Worm (Caenorhabditis elegans) whole organism, L2 larva: ENCODE measurements around the gene nhr-19.
A peak's percentile ranks its signal among the peaks of the same experiment; 100 is the strongest.

Experiments used
- C34F6.9 ChIP-seq: fragments of 150-350 bp; optimal IDR thresholded peaks from 2 replicates; lab custom pipeline; 2014; ENCODE audit warnings: missing biosample characterization, missing genetic modification characterization
- F13H6.1 ChIP-seq: sonication (generic microtip); optimal IDR thresholded peaks from 2 replicates; lab custom pipeline; 2016; ENCODE audit warnings: missing genetic modification characterization, missing compliant biosample characterization
- R02D3.7 ChIP-seq: fragments of 150-350 bp; optimal IDR thresholded peaks from 2 replicates; lab custom pipeline; 2014; ENCODE audit warnings: missing biosample characterization, missing genetic modification characterization
- Y55F3AM.14 ChIP-seq: fragments of 200-800 bp; sonication (Bioruptor generic); optimal IDR thresholded peaks from 2 replicates; lab custom pipeline; 2018; ENCODE audit warnings: mild to moderate bottlenecking, missing genetic modification characterization, missing compliant biosample characterization
- blmp-1 ChIP-seq: sonication (generic microtip); optimal IDR thresholded peaks from 2 replicates; lab custom pipeline; 2017; ENCODE audit warnings: missing genetic modification characterization, mild to moderate bottlenecking, missing compliant biosample characterization, antibody characterized with exemption, moderate library complexity; ENCODE audit not compliant: insufficient read depth
- ceh-16 ChIP-seq: fragments of 150-350 bp; optimal IDR thresholded peaks from 2 replicates; lab custom pipeline; 2014; ENCODE audit warnings: missing biosample characterization, missing genetic modification characterization
- crh-2 ChIP-seq: sonication (generic microtip); optimal IDR thresholded peaks from 2 replicates; lab custom pipeline; 2017; ENCODE audit warnings: missing biosample characterization, missing genetic modification characterization
- dmd-4 ChIP-seq: sonication (generic microtip); optimal IDR thresholded peaks from 2 replicates; lab custom pipeline; 2017; ENCODE audit warnings: missing biosample characterization, missing genetic modification characterization
- egl-27 ChIP-seq: sonication (generic microtip); optimal IDR thresholded peaks from 3 replicates; lab custom pipeline; 2017; ENCODE audit warnings: missing biosample characterization, missing genetic modification reagents, missing genetic modification characterization
- fos-1 ChIP-seq: fragments of 150-350 bp; optimal IDR thresholded peaks from 2 replicates; lab custom pipeline; 2014; ENCODE audit warnings: missing biosample characterization, missing genetic modification characterization
- gmeb-1 ChIP-seq: fragments of 150-350 bp; optimal IDR thresholded peaks from 2 replicates; lab custom pipeline; 2014; ENCODE audit warnings: missing biosample characterization, missing genetic modification characterization
- lin-13 ChIP-seq: fragments of 150-350 bp; optimal IDR thresholded peaks from 2 replicates; lab custom pipeline; 2014; ENCODE audit warnings: missing biosample characterization, missing genetic modification reagents, missing genetic modification characterization
- lin-39 ChIP-seq: fragments of 150-350 bp; optimal IDR thresholded peaks from 2 replicates; lab custom pipeline; 2014; ENCODE audit warnings: missing biosample characterization, missing genetic modification reagents, missing genetic modification characterization
- lsy-2 ChIP-seq, 2 experiments: fragments of 150-350 bp in 1 of 2; sonication (generic microtip) in 1 of 2; optimal IDR thresholded peaks; 2 replicates each; lab custom pipeline; 2014 to 2017; ENCODE audit warnings: missing biosample characterization in 2 of 2, missing genetic modification characterization in 2 of 2
- mbf-1 ChIP-seq: sonication (generic microtip); optimal IDR thresholded peaks from 2 replicates; lab custom pipeline; 2017; ENCODE audit warnings: missing biosample characterization, missing genetic modification characterization
- nhr-12 ChIP-seq: fragments of 150-350 bp; optimal IDR thresholded peaks from 2 replicates; lab custom pipeline; 2014; ENCODE audit warnings: missing biosample characterization, missing genetic modification characterization
- nhr-129 ChIP-seq: fragments of 150-350 bp; optimal IDR thresholded peaks from 2 replicates; lab custom pipeline; 2014; ENCODE audit warnings: missing biosample characterization, missing genetic modification characterization
- nhr-21 ChIP-seq: fragments of 150-350 bp; optimal IDR thresholded peaks from 2 replicates; lab custom pipeline; 2014; ENCODE audit warnings: missing biosample characterization, missing genetic modification characterization
- nhr-237 ChIP-seq: fragments of 150-350 bp; optimal IDR thresholded peaks from 2 replicates; lab custom pipeline; 2014; ENCODE audit warnings: missing biosample characterization, missing genetic modification characterization
- nhr-25 ChIP-seq: fragments of 150-350 bp; sonication (generic microtip); optimal IDR thresholded peaks from 3 replicates; lab custom pipeline; 2014; ENCODE audit warnings: missing biosample characterization, missing genetic modification characterization
- nhr-6 ChIP-seq: fragments of 150-350 bp; optimal IDR thresholded peaks from 2 replicates; lab custom pipeline; 2014; ENCODE audit warnings: missing biosample characterization, missing genetic modification characterization
- peb-1 ChIP-seq: fragments of 150-350 bp; optimal IDR thresholded peaks from 2 replicates; lab custom pipeline; 2014; ENCODE audit warnings: missing biosample characterization, missing genetic modification characterization
- sem-4 ChIP-seq: fragments of 150-350 bp; optimal IDR thresholded peaks from 2 replicates; lab custom pipeline; 2014; ENCODE audit warnings: missing biosample characterization, missing genetic modification reagents, missing genetic modification characterization
- skn-1 ChIP-seq: sonication (generic microtip); optimal IDR thresholded peaks from 2 replicates; lab custom pipeline; 2017; ENCODE audit warnings: missing biosample characterization, missing genetic modification characterization
- sma-3 ChIP-seq: sonication (generic microtip); optimal IDR thresholded peaks from 2 replicates; lab custom pipeline; 2016; ENCODE audit warnings: missing genetic modification reagents, missing genetic modification characterization, missing compliant biosample characterization
- sma-9 ChIP-seq, 2 experiments: fragments of 150-350 bp in 1 of 2; sonication (generic microtip) in 1 of 2; optimal IDR thresholded peaks; 2 replicates each; lab custom pipeline; 2014 to 2016; ENCODE audit warnings: missing genetic modification characterization in 2 of 2, mild to moderate bottlenecking in 1 of 2, missing biosample characterization in 1 of 2, missing compliant biosample characterization in 1 of 2, missing genetic modification reagents in 1 of 2, moderate library complexity in 1 of 2
- unc-55 ChIP-seq: fragments of 150-350 bp; sonication (generic microtip); optimal IDR thresholded peaks from 3 replicates; lab custom pipeline; 2014; ENCODE audit warnings: missing biosample characterization, missing genetic modification reagents, missing genetic modification characterization
- zag-1 ChIP-seq: fragments of 150-350 bp; optimal IDR thresholded peaks from 2 replicates; lab custom pipeline; 2014; ENCODE audit warnings: missing biosample characterization, missing genetic modification characterization
- ztf-1 ChIP-seq: fragments of 200-800 bp; sonication (Bioruptor generic); conservative IDR thresholded peaks from 2 replicates; pipeline ENCODE4 v1.3.6; 2022; ENCODE audit warnings: missing genetic modification characterization, missing compliant biosample characterization

The nhr-19 gene

ce11 chrII:9560895-9561294, 44.4 kb downstream of the nhr-19 start:
- TF ChIP-seq nhr-21 (tag; lab: Kevin White, UChicago): no peak
- TF ChIP-seq nhr-129 (tag; lab: Kevin White, UChicago): peak; percentile 9
- TF ChIP-seq gmeb-1 (tag; lab: Kevin White, UChicago): no peak
- peak; percentile 43 for TF ChIP-seq sma-9 (GFP tag; optimal IDR thresholded peaks at IDR 0.05; lab: Kevin White, UChicago)
- TF ChIP-seq sma-9 (tag; optimal IDR thresholded peaks at IDR 0.05; lab: Kevin White, UChicago): no peak
- TF ChIP-seq nhr-25 (tag; lab: Kevin White, UChicago): peak; percentile 76
- TF ChIP-seq nhr-6 (tag; lab: Kevin White, UChicago): peak; percentile 44
- no peak for TF ChIP-seq Y55F3AM.14
- TF ChIP-seq ceh-16 (tag; lab: Kevin White, UChicago): peak; percentile 18
- TF ChIP-seq skn-1 (tag; lab: Kevin White, UChicago): no peak
- TF ChIP-seq blmp-1: peak; percentile 55

ce11 chrII:9559929-9560328, 45.4 kb downstream of the nhr-19 start, which contains the start of gene F35H8.4:
Gene F35H8.4 (minus strand): TSS chrII:9560029.
- TF ChIP-seq mbf-1 (no peak), blmp-1 (no peak), lin-13 (GFP tag; lab: Kevin White, UChicago) (no peak), sem-4 (tag; lab: Kevin White, UChicago) (no peak), lsy-2 (tag; optimal IDR thresholded peaks at IDR 0.05; lab: Kevin White, UChicago) (no peak), R02D3.7 (tag; lab: Kevin White, UChicago) (no peak), dmd-4 (tag; lab: Kevin White, UChicago) (no peak), nhr-21 (tag; lab: Kevin White, UChicago) (no peak)

ce11 chrII:9558906-9559305, 46.4 kb downstream of the nhr-19 start:
- TF ChIP-seq sma-9 (GFP tag; optimal IDR thresholded peaks at IDR 0.05; lab: Kevin White, UChicago) (no peak), sma-9 (tag; optimal IDR thresholded peaks at IDR 0.05; lab: Kevin White, UChicago) (no peak), egl-27 (tag; lab: Kevin White, UChicago) (no peak), zag-1 (tag; lab: Kevin White, UChicago) (no peak), unc-55 (GFP tag; lab: Kevin White, UChicago) (no peak), blmp-1 (no peak), sma-3 (GFP tag; lab: Kevin White, UChicago) (no peak), nhr-237 (tag; lab: Kevin White, UChicago) (no peak), peb-1 (tag; lab: Kevin White, UChicago) (no peak), fos-1 (tag; lab: Kevin White, UChicago) (no peak)

- no peak for TF ChIP-seq lin-39 (tag; lab: Kevin White, UChicago)
- no peak for TF ChIP-seq lin-13 (GFP tag; lab: Kevin White, UChicago)
- no peak for TF ChIP-seq crh-2 (tag; lab: Kevin White, UChicago)
- peak; percentile 16 for TF ChIP-seq nhr-25 (tag; lab: Kevin White, UChicago)
- peak; percentile 13 for TF ChIP-seq nhr-129 (tag; lab: Kevin White, UChicago)
- TF ChIP-seq sma-9 (GFP tag; optimal IDR thresholded peaks at IDR 0.05; lab: Kevin White, UChicago): no peak
- TF ChIP-seq sma-9 (tag; optimal IDR thresholded peaks at IDR 0.05; lab: Kevin White, UChicago): no peak
- TF ChIP-seq skn-1 (tag; lab: Kevin White, UChicago): no peak
- no peak for TF ChIP-seq ztf-1 (GFP tag; lab: Robert Waterston, UW)
- TF ChIP-seq C34F6.9 (tag; lab: Kevin White, UChicago): peak; percentile 40
- TF ChIP-seq R02D3.7 (tag; lab: Kevin White, UChicago): peak; percentile 28
Measured at ce11 chrII:9557437-9558150, 47.7 kb downstream of the nhr-19 start, which contains the start of gene zfp-2. Gene zfp-2 (plus strand): TSS chrII:9557650.

ce11 chrII:9556582-9556981, 48.7 kb downstream of the nhr-19 start:
- TF ChIP-seq lsy-2 (tag; optimal IDR thresholded peaks at IDR 0.05; lab: Kevin White, UChicago): no peak
- TF ChIP-seq F13H6.1 (tag; lab: Kevin White, UChicago): no peak
- TF ChIP-seq unc-55 (GFP tag; lab: Kevin White, UChicago): no peak
- TF ChIP-seq nhr-12 (tag; lab: Kevin White, UChicago): no peak
